Fruit fly (Drosophila melanogaster) whole organism, embryonic: ENCODE measurements around the gene CG13113.

Experiments used
- Ada2b ChIP-seq: fragments of 200-800 bp; sonication (Bioruptor generic); IDR thresholded peaks from 2 replicates; pipeline ENCODE4 v1.3.6; 2022; ENCODE audit warnings: missing biosample characterization, missing genetic modification characterization
- Antp ChIP-seq: fragments of 200-800 bp; sonication (Bioruptor generic); optimal IDR thresholded peaks from 3 replicates; lab custom pipeline; 2016; ENCODE audit warnings: missing biosample characterization, missing genetic modification characterization
- Atf3 ChIP-seq: fragments of 200-800 bp; sonication (Bioruptor generic); optimal IDR thresholded peaks from 3 replicates; lab custom pipeline; 2016; ENCODE audit warnings: missing biosample characterization, missing genetic modification characterization
- B-H2 ChIP-seq: fragments of 200-800 bp; sonication (Bioruptor generic); optimal IDR thresholded peaks from 2 replicates; lab custom pipeline; 2018; ENCODE audit warnings: missing biosample characterization, mild to moderate bottlenecking, missing genetic modification characterization
- CG1024 ChIP-seq: fragments of 200-800 bp; sonication (Bioruptor generic); IDR thresholded peaks from 2 replicates; pipeline ENCODE4 v1.3.6; 2022; ENCODE audit warnings: missing biosample characterization, missing genetic modification characterization
- CG11696 ChIP-seq: fragments of 200-800 bp; sonication (Bioruptor generic); IDR thresholded peaks from 2 replicates; pipeline ENCODE4 v1.3.6; 2022; ENCODE audit warnings: missing biosample characterization, missing genetic modification characterization
- CG13123 ChIP-seq: fragments of 200-800 bp; sonication (Bioruptor generic); optimal IDR thresholded peaks from 2 replicates; lab custom pipeline; 2016; ENCODE audit warnings: missing biosample characterization, missing genetic modification characterization
- CG13624 ChIP-seq: fragments of 200-800 bp; sonication (Bioruptor generic); optimal IDR thresholded peaks from 2 replicates; lab custom pipeline; 2016; ENCODE audit warnings: missing biosample characterization, missing genetic modification characterization
- CG15514 ChIP-seq: fragments of 200-800 bp; sonication (Bioruptor generic); optimal IDR thresholded peaks from 3 replicates; lab custom pipeline; 2017; ENCODE audit warnings: missing biosample characterization, missing genetic modification characterization, mild to moderate bottlenecking, moderate library complexity, missing genetic modification reagents
- CG16863 ChIP-seq: fragments of 200-800 bp; sonication (Bioruptor generic); optimal IDR thresholded peaks from 3 replicates; lab custom pipeline; 2016; ENCODE audit warnings: missing biosample characterization, missing genetic modification characterization
- CG17912 ChIP-seq: fragments of 200-800 bp; sonication (Bioruptor generic); optimal IDR thresholded peaks from 2 replicates; lab custom pipeline; 2018; ENCODE audit warnings: missing biosample characterization, mild to moderate bottlenecking, missing genetic modification characterization
- CG18011 ChIP-seq: fragments of 200-800 bp; sonication (Bioruptor generic); optimal IDR thresholded peaks from 2 replicates; lab custom pipeline; 2017; ENCODE audit warnings: missing biosample characterization, missing genetic modification characterization, mild to moderate bottlenecking, moderate library complexity, missing genotype
- CG18262 ChIP-seq: fragments of 200-800 bp; optimal IDR thresholded peaks from 3 replicates; lab custom pipeline; 2019; ENCODE audit warnings: missing biosample characterization, mild to moderate bottlenecking, missing genetic modification characterization, moderate library complexity
- CG18599 ChIP-seq: fragments of 200-800 bp; sonication (Bioruptor generic); optimal IDR thresholded peaks from 3 replicates; lab custom pipeline; 2017; ENCODE audit warnings: missing biosample characterization, missing genetic modification characterization, mild to moderate bottlenecking, moderate library complexity, missing genetic modification reagents
- CG18619 ChIP-seq: fragments of 200-800 bp; sonication (Bioruptor generic); optimal IDR thresholded peaks from 3 replicates; lab custom pipeline; 2017; ENCODE audit warnings: missing biosample characterization, mild to moderate bottlenecking, missing genetic modification characterization
- CG2678 ChIP-seq: fragments of 200-800 bp; sonication (Bioruptor generic); optimal IDR thresholded peaks from 3 replicates; lab custom pipeline; 2019; ENCODE audit warnings: missing biosample characterization, mild to moderate bottlenecking, missing genetic modification characterization, moderate library complexity
- CG30403 ChIP-seq: fragments of 200-800 bp; sonication (Bioruptor generic); optimal IDR thresholded peaks from 3 replicates; lab custom pipeline; 2016; ENCODE audit warnings: missing biosample characterization, missing genetic modification characterization
- CG3163 ChIP-seq: fragments of 200-800 bp; sonication (Bioruptor generic); optimal IDR thresholded peaks from 3 replicates; lab custom pipeline; 2016; ENCODE audit warnings: missing biosample characterization, missing genetic modification characterization
- CG4282 ChIP-seq: fragments of 200-800 bp; sonication (Bioruptor generic); optimal IDR thresholded peaks from 2 replicates; lab custom pipeline; 2016; ENCODE audit warnings: missing biosample characterization, missing genetic modification characterization
- CG4617 ChIP-seq: fragments of 200-800 bp; sonication (Bioruptor generic); optimal IDR thresholded peaks from 3 replicates; lab custom pipeline; 2016; ENCODE audit warnings: missing biosample characterization, missing genetic modification characterization, borderline replicate concordance
- CG4854 ChIP-seq: fragments of 200-800 bp; sonication (Bioruptor generic); optimal IDR thresholded peaks from 2 replicates; lab custom pipeline; 2016; ENCODE audit warnings: missing biosample characterization, missing genetic modification characterization, inconsistent platforms
- CG6254 ChIP-seq: fragments of 200-800 bp; sonication (Bioruptor generic); optimal IDR thresholded peaks from 3 replicates; lab custom pipeline; 2017; ENCODE audit warnings: mild to moderate bottlenecking, missing biosample characterization, missing genetic modification reagents, missing genetic modification characterization
- CG7357 ChIP-seq: fragments of 200-800 bp; sonication (Bioruptor generic); IDR thresholded peaks from 3 replicates; pipeline ENCODE4 v1.3.6; 2022; ENCODE audit warnings: missing biosample characterization, missing genetic modification characterization
- H2.0 ChIP-seq: fragments of 200-800 bp; sonication (Bioruptor generic); IDR thresholded peaks from 2 replicates; pipeline ENCODE4 v1.3.6; 2022; ENCODE audit warnings: missing biosample characterization, missing genetic modification characterization
- HHEX ChIP-seq: fragments of 200-800 bp; sonication (Bioruptor generic); optimal IDR thresholded peaks from 3 replicates; lab custom pipeline; 2017; ENCODE audit warnings: missing biosample characterization, mild to moderate bottlenecking, missing genetic modification characterization, missing genetic modification reagents
- HLH3B ChIP-seq: fragments of 200-800 bp; sonication (Bioruptor generic); IDR thresholded peaks from 2 replicates; pipeline ENCODE4 v1.3.6; 2022; ENCODE audit warnings: missing biosample characterization, missing genetic modification characterization
- Max ChIP-seq: fragments of 200-800 bp; sonication (Bioruptor generic); optimal IDR thresholded peaks from 2 replicates; lab custom pipeline; 2016; ENCODE audit warnings: missing biosample characterization, mild to moderate bottlenecking, missing genetic modification characterization
- NFAT ChIP-seq: fragments of 200-800 bp; sonication (Bioruptor generic); IDR thresholded peaks from 2 replicates; pipeline ENCODE4 v1.3.6; 2022; ENCODE audit warnings: missing biosample characterization, missing genetic modification characterization
- Nf-YA ChIP-seq: fragments of 200-800 bp; sonication (Bioruptor generic); IDR thresholded peaks from 2 replicates; pipeline ENCODE4 v1.3.6; 2022; ENCODE audit warnings: missing biosample characterization, missing genetic modification characterization
- Pdp1 ChIP-seq, 2 experiments: fragments of 200-800 bp; sonication (Bioruptor generic); optimal IDR thresholded peaks; 3 replicates each; lab custom pipeline; 2016; ENCODE audit warnings: missing biosample characterization in 2 of 2, missing genetic modification characterization in 2 of 2, mild to moderate bottlenecking in 1 of 2, moderate library complexity in 1 of 2
- Ssrp ChIP-seq: fragments of 200-800 bp; sonication (Bioruptor generic); optimal IDR thresholded peaks from 2 replicates; lab custom pipeline; 2018; ENCODE audit warnings: missing biosample characterization, mild to moderate bottlenecking, missing genetic modification characterization, moderate library complexity
- Xrp1 ChIP-seq: fragments of 200-800 bp; sonication (Bioruptor generic); IDR thresholded peaks from 2 replicates; pipeline ENCODE4 v1.3.6; 2022; ENCODE audit warnings: missing biosample characterization, missing genetic modification characterization
- bigmax ChIP-seq: fragments of 200-800 bp; sonication (Bioruptor generic); optimal IDR thresholded peaks from 2 replicates; lab custom pipeline; 2018; ENCODE audit warnings: missing biosample characterization, mild to moderate bottlenecking, missing genetic modification characterization
- btn ChIP-seq: fragments of 200-800 bp; sonication (Bioruptor generic); optimal IDR thresholded peaks from 2 replicates; lab custom pipeline; 2016; ENCODE audit warnings: missing biosample characterization, missing genetic modification characterization
- crc ChIP-seq: fragments of 200-800 bp; sonication (Bioruptor generic); optimal IDR thresholded peaks from 2 replicates; lab custom pipeline; 2016; ENCODE audit warnings: missing biosample characterization, missing genetic modification characterization
- da ChIP-seq: fragments of 200-800 bp; sonication (Bioruptor generic); optimal IDR thresholded peaks from 2 replicates; lab custom pipeline; 2016; ENCODE audit warnings: missing biosample characterization, missing genetic modification characterization
- dmrt99B ChIP-seq: fragments of 200-800 bp; sonication (Bioruptor generic); optimal IDR thresholded peaks from 2 replicates; lab custom pipeline; 2018; ENCODE audit warnings: missing biosample characterization, mild to moderate bottlenecking, missing genetic modification characterization, moderate library complexity
- ftz-f1 ChIP-seq: fragments of 200-800 bp; sonication (Bioruptor generic); optimal IDR thresholded peaks from 2 replicates; lab custom pipeline; 2016; ENCODE audit warnings: missing biosample characterization, missing genetic modification characterization
- gem ChIP-seq: fragments of 200-800 bp; sonication (Bioruptor generic); optimal IDR thresholded peaks from 2 replicates; lab custom pipeline; 2019; ENCODE audit warnings: missing biosample characterization, mild to moderate bottlenecking, missing genetic modification characterization, moderate library complexity
- hbn ChIP-seq: fragments of 200-800 bp; sonication (Bioruptor generic); IDR thresholded peaks from 2 replicates; pipeline ENCODE4 v1.3.6; 2022; ENCODE audit warnings: missing biosample characterization, missing genetic modification characterization; ENCODE audit not compliant: partially characterized antibody
- hth ChIP-seq: fragments of >200 bp; optimal IDR thresholded peaks from 2 replicates; lab custom pipeline; 2017; ENCODE audit warnings: inconsistent platforms
- maf-S ChIP-seq: fragments of 200-800 bp; sonication (Bioruptor generic); optimal IDR thresholded peaks from 2 replicates; lab custom pipeline; 2016; ENCODE audit warnings: missing biosample characterization, missing genetic modification characterization
- org-1 ChIP-seq: fragments of 200-800 bp; sonication (Bioruptor generic); optimal IDR thresholded peaks from 2 replicates; lab custom pipeline; 2017; ENCODE audit warnings: missing biosample characterization, missing genetic modification characterization
- pfk ChIP-seq: fragments of 200-800 bp; sonication (Bioruptor generic); optimal IDR thresholded peaks from 2 replicates; lab custom pipeline; 2018; ENCODE audit warnings: missing biosample characterization, mild to moderate bottlenecking, missing genetic modification characterization, moderate library complexity
- sisA ChIP-seq: fragments of 200-800 bp; sonication (Bioruptor generic); IDR thresholded peaks from 2 replicates; pipeline ENCODE4 v1.3.6; 2022; ENCODE audit warnings: missing biosample characterization, missing genetic modification characterization
- sob ChIP-seq: fragments of 200-800 bp; sonication (Bioruptor generic); IDR thresholded peaks from 2 replicates; pipeline ENCODE4 v1.3.6; 2022; ENCODE audit warnings: missing biosample characterization, missing genetic modification characterization
- wek ChIP-seq: fragments of 200-800 bp; sonication (Bioruptor generic); optimal IDR thresholded peaks from 3 replicates; lab custom pipeline; 2018; ENCODE audit warnings: missing biosample characterization, mild to moderate bottlenecking, missing genetic modification characterization, moderate library complexity
- zfh1 ChIP-seq: fragments of 200-800 bp; sonication (Bioruptor generic); IDR thresholded peaks from 3 replicates; pipeline ENCODE4 v1.3.6; 2022; ENCODE audit warnings: missing biosample characterization, missing genetic modification characterization
- zfh2 ChIP-seq: fragments of 200-800 bp; sonication (Bioruptor generic); optimal IDR thresholded peaks from 2 replicates; lab custom pipeline; 2016; ENCODE audit warnings: missing biosample characterization, missing genetic modification characterization

The CG13113 gene

dm6 chr2L:9498185-9498984 lies 45.6 kb upstream of the CG13113 start (continued):
- peak; percentile 45 to 62 for TF ChIP-seq Pdp1 (GFP tag; optimal IDR thresholded peaks at IDR 0.05; lab: Kevin White, UChicago)
- no peak for TF ChIP-seq hth (lab: Kevin White, UChicago)
- peak; percentile 68 for TF ChIP-seq H2.0 (GFP tag; lab: Robert Waterston, UW)
- TF ChIP-seq maf-S (GFP tag; lab: Kevin White, UChicago), result peak; percentile 58
- TF ChIP-seq Max (GFP tag; lab: Kevin White, UChicago), result peak; percentile 34
- TF ChIP-seq CG3163 (GFP tag; lab: Kevin White, UChicago), result no peak
- TF ChIP-seq zfh2, result peak; percentile 41
- TF ChIP-seq ftz-f1, result no peak
- TF ChIP-seq HLH3B (GFP tag; lab: Robert Waterston, UW), result peak; percentile 66
- peak; percentile 35 for TF ChIP-seq B-H2 (GFP tag; lab: Kevin White, UChicago)
- TF ChIP-seq NFAT (GFP tag; lab: Robert Waterston, UW), result no peak
- no peak for TF ChIP-seq CG13123 (GFP tag; lab: Kevin White, UChicago)
- TF ChIP-seq CG7357 (GFP tag; lab: Robert Waterston, UW), result 0 out of 3 replicates have a peak, but pooled peaks have one; percentile 29
- peak; percentile 58 for TF ChIP-seq Ada2b (GFP tag; lab: Robert Waterston, UW)
- peak; percentile 3 for TF ChIP-seq Antp (GFP tag; lab: Kevin White, UChicago)
- TF ChIP-seq Ssrp (tag; lab: Kevin White, UChicago), result peak; percentile 61
- TF ChIP-seq CG17912 (GFP tag; lab: Kevin White, UChicago), result no peak
- no peak for TF ChIP-seq CG4617 (GFP tag; lab: Kevin White, UChicago)
- peak; percentile 74 for TF ChIP-seq dmrt99B (tag; lab: Kevin White, UChicago)
- TF ChIP-seq bigmax (GFP tag; lab: Kevin White, UChicago), result no peak
- no peak for TF ChIP-seq da (GFP tag; lab: Kevin White, UChicago)
- peak; percentile 53 for TF ChIP-seq org-1
- TF ChIP-seq CG30403 (GFP tag; lab: Kevin White, UChicago), result peak; percentile 56
- peak; percentile 68 for TF ChIP-seq Xrp1 (GFP tag; lab: Robert Waterston, UW)
- TF ChIP-seq zfh1 (GFP tag; lab: Robert Waterston, UW), result peak; percentile 69; the same call in 2 of the 3 replicates
- TF ChIP-seq CG4282 (GFP tag; lab: Kevin White, UChicago), result no peak
- TF ChIP-seq hbn (GFP tag; lab: Robert Waterston, UW), result no peak
- TF ChIP-seq CG2678 (tag; lab: Kevin White, UChicago), result peak; percentile 78
- peak; percentile 75 for TF ChIP-seq CG18599 (GFP tag; lab: Kevin White, UChicago)
- peak; percentile 23 for TF ChIP-seq CG15514 (GFP tag; lab: Kevin White, UChicago)
- no peak for TF ChIP-seq wek (GFP tag; lab: Kevin White, UChicago)
- TF ChIP-seq CG1024 (GFP tag; lab: Robert Waterston, UW), result peak; percentile 32; the same call in 1 of the 2 replicates
- TF ChIP-seq HHEX, result peak; percentile 51
- TF ChIP-seq sob (GFP tag; lab: Robert Waterston, UW), result peak; percentile 69
- no peak for TF ChIP-seq Nf-YA
- 0 out of 2 replicates have a peak, but pooled peaks have one; percentile 18 for TF ChIP-seq CG11696 (GFP tag; lab: Robert Waterston, UW)
- TF ChIP-seq sisA (GFP tag; lab: Robert Waterston, UW), result peak; percentile 34
- TF ChIP-seq CG18011 (GFP tag; lab: Kevin White, UChicago), result no peak
- no peak for TF ChIP-seq Atf3
- peak; percentile 76 for TF ChIP-seq gem (tag; lab: Kevin White, UChicago)
- TF ChIP-seq CG16863 (GFP tag; lab: Kevin White, UChicago), result no peak
- TF ChIP-seq CG18262 (tag; lab: Kevin White, UChicago), result peak; percentile 73
- peak; percentile 82 for TF ChIP-seq CG13624 (GFP tag; lab: Kevin White, UChicago)
- no peak for TF ChIP-seq pfk (GFP tag; lab: Kevin White, UChicago)
- peak; percentile 20 for TF ChIP-seq CG4854 (GFP tag; lab: Kevin White, UChicago)
- TF ChIP-seq CG6254 (GFP tag; lab: Kevin White, UChicago), result no peak
- TF ChIP-seq crc (GFP tag; lab: Kevin White, UChicago), result peak; percentile 63
- TF ChIP-seq btn (GFP tag; lab: Kevin White, UChicago), result peak; percentile 43
- TF ChIP-seq CG18619 (GFP tag; lab: Kevin White, UChicago), result peak; percentile 38
